Worm (Caenorhabditis elegans) whole organism, L1 larva: ENCODE results near the gene swsn-7.

ENCODE experiments used
- C04F5.9 ChIP-seq: sonication (generic microtip); optimal IDR thresholded peaks from 2 replicates; lab custom pipeline; 2016; ENCODE audit warnings: missing genetic modification characterization, missing compliant biosample characterization
- C16A3.4 ChIP-seq: fragments of 150-350 bp; optimal IDR thresholded peaks from 2 replicates; lab custom pipeline; 2014; ENCODE audit warnings: missing biosample characterization, missing genetic modification characterization
- alr-1 ChIP-seq: fragments of 200-800 bp; sonication (Bioruptor generic); optimal IDR thresholded peaks from 2 replicates; lab custom pipeline; 2018; ENCODE audit warnings: borderline replicate concordance, mild to moderate bottlenecking, missing genetic modification characterization, missing compliant biosample characterization
- ama-1 ChIP-seq: fragments of 150-350 bp; optimal IDR thresholded peaks from 2 replicates; lab custom pipeline; 2014
- ceh-8 ChIP-seq: fragments of 200-800 bp; sonication (Bioruptor generic); optimal IDR thresholded peaks from 2 replicates; lab custom pipeline; 2018; ENCODE audit warnings: mild to moderate bottlenecking, missing genetic modification characterization, moderate library complexity, missing compliant biosample characterization
- ceh-88 ChIP-seq: fragments of 200-800 bp; sonication (Bioruptor generic); IDR thresholded peaks from 2 replicates; pipeline ENCODE4 v1.3.6; 2022; ENCODE audit warnings: missing genetic modification characterization, missing compliant biosample characterization
- ceh-90 ChIP-seq: sonication (generic microtip); optimal IDR thresholded peaks from 2 replicates; lab custom pipeline; 2016; ENCODE audit warnings: missing genetic modification characterization, missing compliant biosample characterization
- elt-2 ChIP-seq: sonication (generic microtip); optimal IDR thresholded peaks from 2 replicates; lab custom pipeline; 2016; ENCODE audit warnings: missing genetic modification characterization, mild to moderate bottlenecking, inconsistent platforms, missing compliant biosample characterization, missing genetic modification reagents
- elt-3 ChIP-seq, 6 experiments: fragments of 150-350 bp in 1 of 6; sonication (generic microtip); optimal IDR thresholded peaks; 2 replicates each; lab custom pipeline; 2017 to 2018; ENCODE audit warnings: missing biosample characterization in 6 of 6, missing genetic modification characterization in 6 of 6, inconsistent platforms in 1 of 6
- fkh-10 ChIP-seq: sonication (generic microtip); optimal IDR thresholded peaks from 2 replicates; lab custom pipeline; 2017; ENCODE audit warnings: missing biosample characterization, missing genetic modification reagents, missing genetic modification characterization
- fkh-4 ChIP-seq: sonication (generic microtip); optimal IDR thresholded peaks from 2 replicates; lab custom pipeline; 2016; ENCODE audit warnings: missing compliant biosample characterization, missing genetic modification characterization, borderline replicate concordance
- fkh-8 ChIP-seq: sonication (generic microtip); optimal IDR thresholded peaks from 2 replicates; lab custom pipeline; 2016; ENCODE audit warnings: mild to moderate bottlenecking, missing genetic modification characterization, missing compliant biosample characterization
- hlh-17 ChIP-seq: fragments of 200-800 bp; sonication (Bioruptor generic); optimal IDR thresholded peaks from 2 replicates; lab custom pipeline; 2018; ENCODE audit warnings: missing genetic modification characterization, mild to moderate bottlenecking, missing compliant biosample characterization, moderate library complexity, borderline replicate concordance
- hpl-2 ChIP-seq: fragments of 150-350 bp; optimal IDR thresholded peaks from 2 replicates; lab custom pipeline; 2014; ENCODE audit warnings: missing biosample characterization, missing genetic modification reagents, missing genetic modification characterization
- jun-1 ChIP-seq: fragments of 150-350 bp; optimal IDR thresholded peaks from 2 replicates; lab custom pipeline; 2014; ENCODE audit warnings: missing biosample characterization, missing genetic modification reagents, missing genetic modification characterization
- lin-13 ChIP-seq: fragments of 150-350 bp; optimal IDR thresholded peaks from 2 replicates; lab custom pipeline; 2014; ENCODE audit warnings: missing biosample characterization, missing genetic modification reagents, missing genetic modification characterization
- lin-14 ChIP-seq: fragments of 200-800 bp; sonication (Bioruptor generic); optimal IDR thresholded peaks from 2 replicates; lab custom pipeline; 2018; ENCODE audit warnings: mild to moderate bottlenecking, missing genetic modification characterization, moderate library complexity, missing compliant biosample characterization
- lin-15B ChIP-seq: fragments of 150-350 bp; sonication (generic microtip); optimal IDR thresholded peaks from 3 replicates; lab custom pipeline; 2014; ENCODE audit warnings: missing biosample characterization, missing genetic modification characterization
- lsy-2 ChIP-seq, 2 experiments: fragments of 150-350 bp; optimal IDR thresholded peaks; 2 replicates each; lab custom pipeline; 2014; ENCODE audit warnings: missing biosample characterization in 2 of 2, missing genetic modification characterization in 2 of 2
- mab-9 ChIP-seq: fragments of 200-800 bp; sonication (Bioruptor generic); IDR thresholded peaks from 2 replicates; pipeline ENCODE4 v1.3.6; 2022; ENCODE audit warnings: missing genetic modification reagents, missing genetic modification characterization, missing compliant biosample characterization
- mdl-1 ChIP-seq, 2 experiments: fragments of 150-350 bp; optimal IDR thresholded peaks; 2 replicates each; lab custom pipeline; 2014 to 2017; ENCODE audit warnings: missing biosample characterization in 2 of 2, missing genetic modification characterization in 2 of 2, inconsistent platforms in 1 of 2
- mep-1 ChIP-seq: fragments of 150-350 bp; optimal IDR thresholded peaks from 2 replicates; lab custom pipeline; 2014; ENCODE audit warnings: missing biosample characterization, missing genetic modification characterization
- nhr-12 ChIP-seq: sonication (generic microtip); optimal IDR thresholded peaks from 2 replicates; lab custom pipeline; 2017; ENCODE audit warnings: missing biosample characterization, missing genetic modification characterization
- nhr-20 ChIP-seq: sonication (generic microtip); optimal IDR thresholded peaks from 2 replicates; lab custom pipeline; 2016; ENCODE audit warnings: mild to moderate bottlenecking, missing genetic modification characterization, missing compliant biosample characterization
- nhr-237 ChIP-seq: fragments of 150-350 bp; optimal IDR thresholded peaks from 2 replicates; lab custom pipeline; 2014; ENCODE audit warnings: missing biosample characterization, missing genetic modification characterization
- nhr-47 ChIP-seq: sonication (generic microtip); optimal IDR thresholded peaks from 2 replicates; lab custom pipeline; 2016; ENCODE audit warnings: mild to moderate bottlenecking, missing genetic modification characterization, moderate library complexity, missing compliant biosample characterization
- nhr-71 ChIP-seq: sonication (generic microtip); optimal IDR thresholded peaks from 2 replicates; lab custom pipeline; 2016; ENCODE audit warnings: mild to moderate bottlenecking, missing genetic modification characterization, moderate library complexity, missing compliant biosample characterization
- nhr-85 ChIP-seq: sonication (generic microtip); peaks from one replicate; lab custom pipeline; 2016; ENCODE audit warnings: missing genetic modification characterization, inconsistent platforms, missing compliant biosample characterization
- nhr-90 ChIP-seq: sonication (generic microtip); optimal IDR thresholded peaks from 2 replicates; lab custom pipeline; 2016; ENCODE audit warnings: mild to moderate bottlenecking, missing genetic modification characterization, missing compliant biosample characterization; ENCODE audit not compliant: poor library complexity
- pag-3 ChIP-seq: sonication (generic microtip); optimal IDR thresholded peaks from 2 replicates; lab custom pipeline; 2017; ENCODE audit warnings: missing genetic modification characterization, mild to moderate bottlenecking, missing compliant biosample characterization, antibody characterized with exemption, borderline replicate concordance; ENCODE audit not compliant: insufficient read depth
- pax-3 ChIP-seq: fragments of 200-800 bp; sonication (Bioruptor generic); optimal IDR thresholded peaks from 2 replicates; lab custom pipeline; 2018; ENCODE audit warnings: mild to moderate bottlenecking, missing genetic modification characterization, moderate library complexity, missing compliant biosample characterization
- skn-1 ChIP-seq: fragments of 150-350 bp; optimal IDR thresholded peaks from 2 replicates; lab custom pipeline; 2014; ENCODE audit warnings: missing biosample characterization, missing genetic modification characterization
- snpc-4 ChIP-seq: fragments of 150-350 bp; optimal IDR thresholded peaks from 2 replicates; lab custom pipeline; 2014; ENCODE audit warnings: missing biosample characterization, missing genetic modification characterization
- sox-4 ChIP-seq: sonication (generic microtip); optimal IDR thresholded peaks from 2 replicates; lab custom pipeline; 2016; ENCODE audit warnings: missing genetic modification characterization, missing compliant biosample characterization
- sptf-1 ChIP-seq: fragments of 150-350 bp; optimal IDR thresholded peaks from 2 replicates; lab custom pipeline; 2014; ENCODE audit warnings: missing biosample characterization, missing genetic modification characterization
- sup-37 ChIP-seq: fragments of 200-800 bp; sonication (Bioruptor generic); optimal IDR thresholded peaks from 2 replicates; lab custom pipeline; 2018; ENCODE audit warnings: mild to moderate bottlenecking, missing genetic modification characterization, missing compliant biosample characterization
- swsn-7 ChIP-seq: sonication (generic microtip); optimal IDR thresholded peaks from 2 replicates; lab custom pipeline; 2016; ENCODE audit warnings: missing genetic modification characterization, missing compliant biosample characterization
- tlp-1 ChIP-seq: fragments of 150-350 bp; optimal IDR thresholded peaks from 2 replicates; lab custom pipeline; 2014; ENCODE audit warnings: missing biosample characterization, missing genetic modification characterization
- unc-130 ChIP-seq: fragments of 150-350 bp; optimal IDR thresholded peaks from 2 replicates; lab custom pipeline; 2017; ENCODE audit warnings: missing biosample characterization, missing genetic modification characterization, inconsistent platforms
- unc-62 ChIP-seq: fragments of 150-350 bp; optimal IDR thresholded peaks from 2 replicates; lab custom pipeline; 2014; ENCODE audit warnings: missing biosample characterization, missing genetic modification reagents, missing genetic modification characterization
- unc-86 ChIP-seq: sonication (generic microtip); optimal IDR thresholded peaks from 2 replicates; lab custom pipeline; 2016; ENCODE audit warnings: missing genetic modification characterization, missing compliant biosample characterization
- xbp-1 ChIP-seq: sonication (generic microtip); optimal IDR thresholded peaks from 2 replicates; lab custom pipeline; 2016; ENCODE audit warnings: missing genetic modification characterization, missing compliant biosample characterization
- zag-1 ChIP-seq: fragments of 150-350 bp; optimal IDR thresholded peaks from 2 replicates; lab custom pipeline; 2014; ENCODE audit warnings: missing biosample characterization, missing genetic modification characterization
- zip-4 ChIP-seq: fragments of 200-800 bp; sonication (Bioruptor generic); optimal IDR thresholded peaks from 2 replicates; lab custom pipeline; 2018; ENCODE audit warnings: mild to moderate bottlenecking, missing genetic modification characterization, moderate library complexity, missing compliant biosample characterization
- ztf-4 ChIP-seq: fragments of 150-350 bp; optimal IDR thresholded peaks from 2 replicates; lab custom pipeline; 2014; ENCODE audit warnings: missing biosample characterization, missing genetic modification characterization

swsn-7 gene

ce11 chrII:7983454-7983853 lies 44.1 kb downstream of the swsn-7 start:
- TF ChIP-seq zip-4 (GFP tag; lab: Kevin White, UChicago) (no peak), nhr-90 (tag; lab: Kevin White, UChicago) (no peak), unc-130 (tag; lab: Kevin White, UChicago) (no peak), nhr-71 (tag; lab: Kevin White, UChicago) (no peak), swsn-7 (tag; lab: Kevin White, UChicago) (no peak), sup-37 (GFP tag; lab: Kevin White, UChicago) (no peak), mep-1 (no peak), jun-1 (no peak), hlh-17 (no peak), mab-9 (GFP tag; lab: Robert Waterston, UW) (no peak), sptf-1 (tag; lab: Kevin White, UChicago) (no peak)

- TF ChIP-seq nhr-237 (tag; lab: Kevin White, UChicago): no peak
- no peak for TF ChIP-seq nhr-20
- TF ChIP-seq nhr-47 (tag; lab: Kevin White, UChicago): no peak
- TF ChIP-seq elt-2 (tag; lab: Kevin White, UChicago): no peak
- TF ChIP-seq pag-3 (tag; lab: Kevin White, UChicago): no peak
- TF ChIP-seq skn-1 (tag; lab: Kevin White, UChicago): no peak
- TF ChIP-seq nhr-90 (tag; lab: Kevin White, UChicago): no peak
- no peak for TF ChIP-seq zag-1 (tag; lab: Kevin White, UChicago)
- no peak for TF ChIP-seq fkh-4 (tag; lab: Kevin White, UChicago)
- TF ChIP-seq ceh-8 (GFP tag; lab: Kevin White, UChicago): no peak
- TF ChIP-seq ama-1 (lab: Kevin White, UChicago): no peak
- no peak for TF ChIP-seq mep-1
- TF ChIP-seq alr-1 (tag; lab: Kevin White, UChicago): no peak
- TF ChIP-seq, all 84 proteins: peak for 0
Observed at ce11 chrII:7981084-7981483, 46.5 kb downstream of the swsn-7 start.

- TF ChIP-seq ceh-88 (GFP tag; lab: Robert Waterston, UW) (no peak), pax-3 (tag; lab: Kevin White, UChicago) (no peak), lin-14 (GFP tag; lab: Kevin White, UChicago) (peak; percentile 7), elt-3 (tag; optimal IDR thresholded peaks at IDR 0.05; lab: Kevin White, UChicago) (no peak), lsy-2 (tag; optimal IDR thresholded peaks at IDR 0.05; lab: Kevin White, UChicago) (peak in 1 of 2 experiments; percentile 26), lin-15B (no peak), nhr-71 (tag; lab: Kevin White, UChicago) (peak; percentile 75), ceh-90 (no peak), xbp-1 (tag; lab: Kevin White, UChicago) (no peak), ztf-4 (tag; lab: Kevin White, UChicago) (peak; percentile 11), snpc-4 (no peak), lin-13 (GFP tag; lab: Kevin White, UChicago) (no peak), mdl-1 (tag; optimal IDR thresholded peaks at IDR 0.05; lab: Kevin White, UChicago) (no peak), nhr-12 (no peak), C04F5.9 (tag; lab: Kevin White, UChicago) (no peak), C16A3.4 (no peak), jun-1 (no peak), nhr-20 (peak; percentile 9), unc-86 (tag; lab: Kevin White, UChicago) (no peak), nhr-85 (tag; lab: Kevin White, UChicago) (no peak), fkh-8 (tag; lab: Kevin White, UChicago) (peak; percentile 82), ama-1 (lab: Kevin White, UChicago) (no peak), tlp-1 (tag; lab: Kevin White, UChicago) (no peak), fkh-10 (GFP tag; lab: Kevin White, UChicago) (peak; percentile 10), sox-4 (tag; lab: Kevin White, UChicago) (peak; percentile 61), hpl-2 (GFP tag; lab: Kevin White, UChicago) (no peak), unc-62 (GFP tag; lab: Kevin White, UChicago) (no peak), nhr-47 (tag; lab: Kevin White, UChicago) (peak; percentile 74)
Observed at ce11 chrII:7977513-7977912, 50.0 kb downstream of the swsn-7 start.
